Worm (Caenorhabditis elegans) whole organism, L2 larva: ENCODE results near the gene aat-7.

Experiments
- dmd-4 ChIP-seq: sonication (generic microtip); optimal IDR thresholded peaks from 2 replicates; lab custom pipeline; 2017; ENCODE audit warnings: missing biosample characterization, missing genetic modification characterization
- nhr-237 ChIP-seq: fragments of 150-350 bp; optimal IDR thresholded peaks from 2 replicates; lab custom pipeline; 2014; ENCODE audit warnings: missing biosample characterization, missing genetic modification characterization

- TF ChIP-seq dmd-4 = no peak
- TF ChIP-seq nhr-237 = no peak
These were observed 34.3 kb downstream of the aat-7 start for ce11 chrII:1420806-1421463.
